ENCODE assay signal across 5 fruit fly cellular contexts in the genomic region with DNA sequence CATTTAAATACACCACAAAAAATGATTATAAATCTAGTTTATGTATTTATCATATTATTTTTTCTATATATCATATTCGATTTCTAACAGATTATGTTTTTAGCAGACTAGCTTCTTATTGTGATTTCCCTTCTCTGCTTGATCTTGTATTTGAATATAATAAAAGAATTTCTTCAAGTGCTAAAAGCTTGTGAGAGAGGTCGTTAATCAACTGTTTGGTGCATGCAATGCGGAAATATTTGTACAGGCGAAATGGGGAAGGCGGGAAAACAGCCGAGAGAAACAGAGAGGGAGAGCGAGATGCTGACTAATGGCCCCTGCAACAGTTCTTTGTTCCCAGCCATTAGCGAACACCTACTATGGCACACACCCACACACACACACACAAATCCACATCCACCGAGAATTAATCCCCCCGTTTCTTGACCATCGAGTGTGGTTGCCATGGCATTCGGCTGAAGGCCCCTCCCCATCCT.
TF ChIP-seq lines count a peak whose summit lies in the region.

No protein-coding gene starts in this region.

- no peak for TF ChIP-seq CTCF in whole organism, embryonic (GFP tag; optimal IDR thresholded peaks at IDR 0.05; lab: Kevin White, UChicago)

TF ChIP-seq in whole organism, adult, 20 proteins besides CTCF, POLR2A, EP300 and RAD21:
- TF ChIP-seq kay (GFP tag; lab: Kevin White, UChicago; ENCODE audit: borderline replicate concordance), result peak; percentile 71
- TF ChIP-seq CG7045 (GFP tag; optimal IDR thresholded peaks at IDR 0.05; lab: Kevin White, UChicago), result peak; percentile 49
- peak; percentile 49 for TF ChIP-seq CG14711 (tag; optimal IDR thresholded peaks at IDR 0.05; lab: Kevin White, UChicago)
- TF ChIP-seq cic (GFP tag; optimal IDR thresholded peaks at IDR 0.05; lab: Kevin White, UChicago), result peak; percentile 27
- TF ChIP-seq ovo (GFP tag; optimal IDR thresholded peaks at IDR 0.05; lab: Kevin White, UChicago), result no peak
- no peak for TF ChIP-seq Hr96 (GFP tag; optimal IDR thresholded peaks at IDR 0.05; lab: Kevin White, UChicago)
- TF ChIP-seq tj (GFP tag; optimal IDR thresholded peaks at IDR 0.05; lab: Kevin White, UChicago), result peak; percentile 2
- peak; percentile 67 for TF ChIP-seq pad (GFP tag; optimal IDR thresholded peaks at IDR 0.05; lab: Kevin White, UChicago)
- peak; percentile 14 for TF ChIP-seq CG5204 (GFP tag; optimal IDR thresholded peaks at IDR 0.05; lab: Kevin White, UChicago)
- no peak for TF ChIP-seq bab1 (GFP tag; optimal IDR thresholded peaks at IDR 0.05; lab: Kevin White, UChicago)
- TF ChIP-seq CG11617 (GFP tag; optimal IDR thresholded peaks at IDR 0.05; lab: Kevin White, UChicago), result no peak
- no peak for TF ChIP-seq CG1620 (GFP tag; optimal IDR thresholded peaks at IDR 0.05; lab: Kevin White, UChicago)
TF ChIP-seq in whole organism, adult: peak in this region for 7.

TF ChIP-seq in whole organism, embryonic, 481 proteins besides CTCF, POLR2A, EP300 and RAD21 (continues in another document):
- peak in 1 of 2 experiments; percentile 38 for TF ChIP-seq bsh (GFP tag; optimal IDR thresholded peaks at IDR 0.05; lab: Kevin White, UChicago)
- peak; percentile 66 for TF ChIP-seq crol (GFP tag; IDR thresholded peaks at IDR 0.05; lab: Robert Waterston, UW)
- 0 out of 2 replicates have a peak, but pooled peaks have one; percentile 18 for TF ChIP-seq seq (GFP tag; IDR thresholded peaks at IDR 0.05; lab: Robert Waterston, UW)
- 0 out of 3 replicates have a peak, but pooled peaks have one; percentile 23 for TF ChIP-seq CG34422 (GFP tag; IDR thresholded peaks at IDR 0.05; lab: Robert Waterston, UW)
- TF ChIP-seq dan (GFP tag; IDR thresholded peaks at IDR 0.05; lab: Robert Waterston, UW), result no peak
- peak; percentile 68 for TF ChIP-seq Drgx (GFP tag; IDR thresholded peaks at IDR 0.05; lab: Robert Waterston, UW)
- TF ChIP-seq dmrt99B (tag; optimal IDR thresholded peaks at IDR 0.05; lab: Kevin White, UChicago), result no peak
- TF ChIP-seq rib (GFP tag; IDR thresholded peaks at IDR 0.05; lab: Robert Waterston, UW), result 0 out of 2 replicates have a peak, but pooled peaks have one; percentile 17
- TF ChIP-seq hb (GFP tag; IDR thresholded peaks at IDR 0.05; lab: Robert Waterston, UW; ENCODE audit: partially characterized antibody), result no peak
- no peak for TF ChIP-seq CG1832 (GFP tag; optimal IDR thresholded peaks at IDR 0.05; lab: Kevin White, UChicago)
- peak in 1 of 2 experiments; percentile 77 for TF ChIP-seq Eip74EF (GFP tag; optimal IDR thresholded peaks at IDR 0.05; lab: Kevin White, UChicago)
- no peak for TF ChIP-seq HLH3B (GFP tag; IDR thresholded peaks at IDR 0.05; lab: Robert Waterston, UW)
- no peak for TF ChIP-seq NfI (GFP tag; optimal IDR thresholded peaks at IDR 0.05; lab: Kevin White, UChicago)
- peak; percentile 74 for TF ChIP-seq Rfx (GFP tag; IDR thresholded peaks at IDR 0.05; lab: Robert Waterston, UW)
- peak; percentile 3 for TF ChIP-seq CG2712 (tag; optimal IDR thresholded peaks at IDR 0.05; lab: Kevin White, UChicago)
- peak; percentile 46 for TF ChIP-seq sd (tag; optimal IDR thresholded peaks at IDR 0.05; lab: Kevin White, UChicago)
- TF ChIP-seq Ptx1 (GFP tag; IDR thresholded peaks at IDR 0.05; lab: Robert Waterston, UW), result 0 out of 2 replicates have a peak, but pooled peaks have one; percentile 6

TF ChIP-seq in whole organism, prepupa, 60 proteins besides CTCF, POLR2A, EP300 and RAD21 (continues in another document):
- peak; percentile 90 for TF ChIP-seq Eip78C (GFP tag; lab: Kevin White, UChicago)
- TF ChIP-seq Eip93F (GFP tag; optimal IDR thresholded peaks at IDR 0.05; lab: Kevin White, UChicago), result no peak
- peak; percentile 28 for TF ChIP-seq pdm3 (GFP tag; optimal IDR thresholded peaks at IDR 0.05; lab: Kevin White, UChicago)
- TF ChIP-seq CG10669 (GFP tag; optimal IDR thresholded peaks at IDR 0.05; lab: Kevin White, UChicago), result peak; percentile 49
- TF ChIP-seq vri (GFP tag; optimal IDR thresholded peaks at IDR 0.05; lab: Kevin White, UChicago), result no peak
- no peak for TF ChIP-seq salr (GFP tag; optimal IDR thresholded peaks at IDR 0.05; lab: Kevin White, UChicago)
- peak; percentile 17 for TF ChIP-seq CG9139 (GFP tag; optimal IDR thresholded peaks at IDR 0.05; lab: Kevin White, UChicago)
- peak; percentile 49 for TF ChIP-seq Lpt (GFP tag; optimal IDR thresholded peaks at IDR 0.05; lab: Kevin White, UChicago)
- peak; percentile 50 for TF ChIP-seq dsx (GFP tag; optimal IDR thresholded peaks at IDR 0.05; lab: Kevin White, UChicago; ENCODE audit: poor library complexity, severe bottlenecking)
- TF ChIP-seq Gug (GFP tag; IDR thresholded peaks at IDR 0.05; lab: Robert Waterston, UW), result peak; percentile 56
- no peak for TF ChIP-seq CG16779 (tag; optimal IDR thresholded peaks at IDR 0.05; lab: Kevin White, UChicago)
- TF ChIP-seq topi (GFP tag; optimal IDR thresholded peaks at IDR 0.05; lab: Kevin White, UChicago), result peak; percentile 45
- TF ChIP-seq CG11762 (GFP tag; optimal IDR thresholded peaks at IDR 0.05; lab: Kevin White, UChicago; ENCODE audit: insufficient read depth), result peak; percentile 4
- peak; percentile 56 for TF ChIP-seq CG6163 (GFP tag; IDR thresholded peaks at IDR 0.05; lab: Robert Waterston, UW)
- peak; percentile 43 for TF ChIP-seq CG31627 (GFP tag; optimal IDR thresholded peaks at IDR 0.05; lab: Kevin White, UChicago)
- TF ChIP-seq CG10631 (GFP tag; optimal IDR thresholded peaks at IDR 0.05; lab: Kevin White, UChicago), result peak; percentile 42
- TF ChIP-seq Hr38 (GFP tag; optimal IDR thresholded peaks at IDR 0.05; lab: Kevin White, UChicago), result no peak
- TF ChIP-seq Met (GFP tag; optimal IDR thresholded peaks at IDR 0.05; lab: Kevin White, UChicago), result peak; percentile 63
- TF ChIP-seq CG4318 (GFP tag; optimal IDR thresholded peaks at IDR 0.05; lab: Kevin White, UChicago), result no peak

TF ChIP-seq in whole organism, pupa, 21 proteins besides CTCF, POLR2A, EP300 and RAD21 (continues in another document):
- TF ChIP-seq EcR (GFP tag; optimal IDR thresholded peaks at IDR 0.05; lab: Kevin White, UChicago) (peak; percentile 56), fd96Ca (GFP tag; IDR thresholded peaks at IDR 0.05; lab: Robert Waterston, UW) (0 out of 3 replicates have a peak, but pooled peaks have one; percentile 21), Pif1B (GFP tag; optimal IDR thresholded peaks at IDR 0.05; lab: Kevin White, UChicago) (peak; percentile 48), CG14655 (GFP tag; optimal IDR thresholded peaks at IDR 0.05; lab: Kevin White, UChicago) (peak; percentile 72), CG8301 (tag; optimal IDR thresholded peaks at IDR 0.05; lab: Kevin White, UChicago) (peak; percentile 78), Snoo (tag; optimal IDR thresholded peaks at IDR 0.05; lab: Kevin White, UChicago) (peak; percentile 39), CG34367 (tag; optimal IDR thresholded peaks at IDR 0.05; lab: Kevin White, UChicago) (peak; percentile 42), CG12605 (GFP tag; IDR thresholded peaks at IDR 0.05; lab: Robert Waterston, UW) (peak; percentile 56), CG15710 (tag; optimal IDR thresholded peaks at IDR 0.05; lab: Kevin White, UChicago) (peak; percentile 68), CG4496 (GFP tag; IDR thresholded peaks at IDR 0.05; lab: Robert Waterston, UW) (peak; percentile 91), D1 (tag; optimal IDR thresholded peaks at IDR 0.05; lab: Kevin White, UChicago) (peak; percentile 51), Ets98B (GFP tag; IDR thresholded peaks at IDR 0.05; lab: Robert Waterston, UW) (peak; percentile 66; the same call in 1 of the 2 replicates), CG32121 (GFP tag; IDR thresholded peaks at IDR 0.05; lab: Robert Waterston, UW) (peak; percentile 73), Pif1A (GFP tag; optimal IDR thresholded peaks at IDR 0.05; lab: Kevin White, UChicago) (peak; percentile 10), CG17806 (tag; optimal IDR thresholded peaks at IDR 0.05; lab: Kevin White, UChicago) (peak; percentile 62), rn (GFP tag; IDR thresholded peaks at IDR 0.05; lab: Robert Waterston, UW) (0 out of 2 replicates have a peak, but pooled peaks have one; percentile 43), gl (tag; optimal IDR thresholded peaks at IDR 0.05; lab: Kevin White, UChicago) (peak; percentile 1), CG13204 (GFP tag; optimal IDR thresholded peaks at IDR 0.05; lab: Kevin White, UChicago) (no peak), CG9948 (tag; optimal IDR thresholded peaks at IDR 0.05; lab: Kevin White, UChicago) (peak; percentile 62), CG10348 (GFP tag; IDR thresholded peaks at IDR 0.05; lab: Robert Waterston, UW) (no peak)

TF ChIP-seq in whole organism, wandering third instar larva, 38 proteins besides CTCF, POLR2A, EP300 and RAD21 (continues in another document):
- TF ChIP-seq Hnf4 (GFP tag; optimal IDR thresholded peaks at IDR 0.05; lab: Kevin White, UChicago), result peak; percentile 11
- no peak for TF ChIP-seq lola (GFP tag; optimal IDR thresholded peaks at IDR 0.05; lab: Kevin White, UChicago)
- no peak for TF ChIP-seq sage (GFP tag; optimal IDR thresholded peaks at IDR 0.05; lab: Kevin White, UChicago)
- TF ChIP-seq Rel (GFP tag; optimal IDR thresholded peaks at IDR 0.05; lab: Kevin White, UChicago), result no peak
- TF ChIP-seq Rel (tag; optimal IDR thresholded peaks at IDR 0.05; lab: Kevin White, UChicago), result peak; percentile 10
- TF ChIP-seq Dfd (GFP tag; optimal IDR thresholded peaks at IDR 0.05; lab: Kevin White, UChicago), result no peak
- no peak for TF ChIP-seq dsf (GFP tag; optimal IDR thresholded peaks at IDR 0.05; lab: Kevin White, UChicago; ENCODE audit: borderline replicate concordance)
- no peak for TF ChIP-seq CG32264 (GFP tag; optimal IDR thresholded peaks at IDR 0.05; lab: Kevin White, UChicago)
- TF ChIP-seq Dif (GFP tag; optimal IDR thresholded peaks at IDR 0.05; lab: Kevin White, UChicago; ENCODE audit: partially characterized antibody), result no peak
- no peak for TF ChIP-seq woc (GFP tag; optimal IDR thresholded peaks at IDR 0.05; lab: Kevin White, UChicago)
- no peak for TF ChIP-seq Vsx2 (GFP tag; optimal IDR thresholded peaks at IDR 0.05; lab: Kevin White, UChicago; ENCODE audit: partially characterized antibody)
- TF ChIP-seq OdsH (GFP tag; optimal IDR thresholded peaks at IDR 0.05; lab: Kevin White, UChicago), result peak; percentile 17
- peak; percentile 29 for TF ChIP-seq HLH106 (tag; optimal IDR thresholded peaks at IDR 0.05; lab: Kevin White, UChicago)
- no peak for TF ChIP-seq Hr78 (GFP tag; optimal IDR thresholded peaks at IDR 0.05; lab: Kevin White, UChicago)
- TF ChIP-seq foxo (GFP tag; optimal IDR thresholded peaks at IDR 0.05; lab: Kevin White, UChicago), result peak in 1 of 2 experiments; percentile 35
- no peak for TF ChIP-seq Mio (GFP tag; optimal IDR thresholded peaks at IDR 0.05; lab: Kevin White, UChicago)
- no peak for TF ChIP-seq usp (GFP tag; optimal IDR thresholded peaks at IDR 0.05; lab: Kevin White, UChicago)
- TF ChIP-seq jim (GFP tag; optimal IDR thresholded peaks at IDR 0.05; lab: Kevin White, UChicago), result no peak
- no peak for TF ChIP-seq Myc (optimal IDR thresholded peaks at IDR 0.05; lab: Kevin White, UChicago)
- no peak for TF ChIP-seq sv (GFP tag; optimal IDR thresholded peaks at IDR 0.05; lab: Kevin White, UChicago)
- no peak for TF ChIP-seq pan (optimal IDR thresholded peaks at IDR 0.05; lab: Kevin White, UChicago)
- TF ChIP-seq Hr83 (GFP tag; optimal IDR thresholded peaks at IDR 0.05; lab: Kevin White, UChicago; ENCODE audit: poor library complexity, severe bottlenecking), result no peak
- no peak for TF ChIP-seq ey (GFP tag; optimal IDR thresholded peaks at IDR 0.05; lab: Kevin White, UChicago)
